Worm (Caenorhabditis elegans) whole organism, L1 larva: ENCODE measurements around the gene F53C11.4.

Experiments
- C04F5.9 ChIP-seq: sonication (generic microtip); optimal IDR thresholded peaks from 2 replicates; lab custom pipeline; 2016; ENCODE audit warnings: missing genetic modification characterization, missing compliant biosample characterization
- C16A3.4 ChIP-seq: fragments of 150-350 bp; optimal IDR thresholded peaks from 2 replicates; lab custom pipeline; 2014; ENCODE audit warnings: missing biosample characterization, missing genetic modification characterization
- F16B12.6 ChIP-seq: fragments of 150-350 bp; optimal IDR thresholded peaks from 2 replicates; lab custom pipeline; 2014; ENCODE audit warnings: missing biosample characterization, missing genetic modification characterization
- alr-1 ChIP-seq: fragments of 200-800 bp; sonication (Bioruptor generic); optimal IDR thresholded peaks from 2 replicates; lab custom pipeline; 2018; ENCODE audit warnings: borderline replicate concordance, mild to moderate bottlenecking, missing genetic modification characterization, missing compliant biosample characterization
- aly-2 ChIP-seq: fragments of 150-350 bp; optimal IDR thresholded peaks from 2 replicates; lab custom pipeline; 2014; ENCODE audit warnings: missing biosample characterization, missing genetic modification characterization
- blmp-1 ChIP-seq: fragments of 150-350 bp; optimal IDR thresholded peaks from 2 replicates; lab custom pipeline; 2014; ENCODE audit warnings: missing biosample characterization, missing genetic modification characterization
- ceh-82 ChIP-seq, 3 experiments: fragments of 150-350 bp in 1 of 3; sonication (generic microtip) in 2 of 3; optimal IDR thresholded peaks; 2 replicates each; lab custom pipeline; 2014 to 2017; ENCODE audit warnings: missing biosample characterization in 3 of 3, missing genetic modification characterization in 3 of 3
- ceh-88 ChIP-seq: fragments of 200-800 bp; sonication (Bioruptor generic); IDR thresholded peaks from 2 replicates; pipeline ENCODE4 v1.3.6; 2022; ENCODE audit warnings: missing genetic modification characterization, missing compliant biosample characterization
- ceh-90 ChIP-seq: sonication (generic microtip); optimal IDR thresholded peaks from 2 replicates; lab custom pipeline; 2016; ENCODE audit warnings: missing genetic modification characterization, missing compliant biosample characterization
- dpl-1 ChIP-seq, 3 experiments: fragments of 150-350 bp in 2 of 3; sonication (generic microtip) in 1 of 3; optimal IDR thresholded peaks; 2 replicates each; lab custom pipeline; 2014 to 2017; ENCODE audit warnings: missing biosample characterization in 3 of 3, missing genetic modification characterization in 3 of 3, missing genetic modification reagents in 3 of 3
- dsc-1 ChIP-seq: sonication (generic microtip); optimal IDR thresholded peaks from 2 replicates; lab custom pipeline; 2016; ENCODE audit warnings: mild to moderate bottlenecking, missing genetic modification characterization, missing compliant biosample characterization
- efl-1 ChIP-seq, 4 experiments: fragments of 150-350 bp; optimal IDR thresholded peaks in 3 of 4; peaks in 1 of 4; 1 replicate in 1 of 4; 2 replicates in 3 of 4; lab custom pipeline; 2014; ENCODE audit warnings: missing biosample characterization in 2 of 4, missing genetic modification characterization in 2 of 4, missing genetic modification reagents in 2 of 4
- efl-3 ChIP-seq: fragments of 200-800 bp; sonication (Bioruptor generic); optimal IDR thresholded peaks from 2 replicates; lab custom pipeline; 2018; ENCODE audit warnings: mild to moderate bottlenecking, missing genetic modification characterization, missing compliant biosample characterization
- egl-13 ChIP-seq: sonication (generic microtip); optimal IDR thresholded peaks from 2 replicates; lab custom pipeline; 2016; ENCODE audit warnings: missing genotype, missing genetic modification reagents, missing genetic modification characterization, missing compliant biosample characterization
- elt-2 ChIP-seq: sonication (generic microtip); optimal IDR thresholded peaks from 2 replicates; lab custom pipeline; 2016; ENCODE audit warnings: missing genetic modification characterization, mild to moderate bottlenecking, inconsistent platforms, missing compliant biosample characterization, missing genetic modification reagents
- ets-5 ChIP-seq: fragments of 200-800 bp; sonication (Bioruptor generic); IDR thresholded peaks from 2 replicates; pipeline ENCODE4 v1.3.6; 2022; ENCODE audit warnings: missing genetic modification characterization, missing compliant biosample characterization
- fkh-10 ChIP-seq: sonication (generic microtip); optimal IDR thresholded peaks from 2 replicates; lab custom pipeline; 2017; ENCODE audit warnings: missing biosample characterization, missing genetic modification reagents, missing genetic modification characterization
- fkh-4 ChIP-seq: sonication (generic microtip); optimal IDR thresholded peaks from 2 replicates; lab custom pipeline; 2016; ENCODE audit warnings: missing compliant biosample characterization, missing genetic modification characterization, borderline replicate concordance
- fos-1 ChIP-seq: fragments of 150-350 bp; optimal IDR thresholded peaks from 2 replicates; lab custom pipeline; 2014; ENCODE audit warnings: missing biosample characterization, missing genetic modification characterization
- hlh-17 ChIP-seq: fragments of 200-800 bp; sonication (Bioruptor generic); optimal IDR thresholded peaks from 2 replicates; lab custom pipeline; 2018; ENCODE audit warnings: missing genetic modification characterization, mild to moderate bottlenecking, missing compliant biosample characterization, moderate library complexity, borderline replicate concordance
- hlh-4 ChIP-seq: sonication (generic microtip); optimal IDR thresholded peaks from 2 replicates; lab custom pipeline; 2016; ENCODE audit warnings: mild to moderate bottlenecking, missing genetic modification characterization, missing compliant biosample characterization
- irx-1 ChIP-seq: sonication (generic microtip); optimal IDR thresholded peaks from 2 replicates; lab custom pipeline; 2016; ENCODE audit warnings: missing genetic modification characterization, missing compliant biosample characterization
- isw-1 ChIP-seq: fragments of 200-800 bp; sonication (Bioruptor generic); IDR thresholded peaks from 2 replicates; pipeline ENCODE4 v1.3.6; 2022; ENCODE audit warnings: missing genetic modification characterization, missing compliant biosample characterization
- jun-1 ChIP-seq: fragments of 150-350 bp; optimal IDR thresholded peaks from 2 replicates; lab custom pipeline; 2014; ENCODE audit warnings: missing biosample characterization, missing genetic modification reagents, missing genetic modification characterization
- lin-15B ChIP-seq: fragments of 150-350 bp; sonication (generic microtip); optimal IDR thresholded peaks from 3 replicates; lab custom pipeline; 2014; ENCODE audit warnings: missing biosample characterization, missing genetic modification characterization
- lin-35 ChIP-seq, 2 experiments: fragments of 150-350 bp; optimal IDR thresholded peaks; 2 replicates each; lab custom pipeline; 2014; ENCODE audit warnings: missing biosample characterization in 2 of 2, missing genetic modification characterization in 2 of 2, missing genetic modification reagents in 2 of 2
- lin-39 ChIP-seq: fragments of 150-350 bp; optimal IDR thresholded peaks from 2 replicates; lab custom pipeline; 2014; ENCODE audit warnings: missing biosample characterization, missing genetic modification reagents, missing genetic modification characterization
- lir-3 ChIP-seq: sonication (generic microtip); optimal IDR thresholded peaks from 2 replicates; lab custom pipeline; 2016; ENCODE audit warnings: mild to moderate bottlenecking, missing genetic modification characterization, moderate library complexity, missing compliant biosample characterization; ENCODE audit not compliant: poor library complexity
- mab-9 ChIP-seq: fragments of 200-800 bp; sonication (Bioruptor generic); IDR thresholded peaks from 2 replicates; pipeline ENCODE4 v1.3.6; 2022; ENCODE audit warnings: missing genetic modification reagents, missing genetic modification characterization, missing compliant biosample characterization
- mef-2 ChIP-seq: fragments of 150-350 bp; optimal IDR thresholded peaks from 2 replicates; lab custom pipeline; 2014; ENCODE audit warnings: missing biosample characterization, missing genetic modification characterization
- mep-1 ChIP-seq: fragments of 150-350 bp; optimal IDR thresholded peaks from 2 replicates; lab custom pipeline; 2014; ENCODE audit warnings: missing biosample characterization, missing genetic modification characterization
- nhr-11 ChIP-seq: fragments of 150-350 bp; optimal IDR thresholded peaks from 2 replicates; lab custom pipeline; 2014; ENCODE audit warnings: missing biosample characterization, missing genetic modification characterization
- nhr-12 ChIP-seq: sonication (generic microtip); optimal IDR thresholded peaks from 2 replicates; lab custom pipeline; 2017; ENCODE audit warnings: missing biosample characterization, missing genetic modification characterization
- nhr-19 ChIP-seq: fragments of 200-800 bp; sonication (Bioruptor generic); conservative IDR thresholded peaks from 2 replicates; pipeline ENCODE4 v1.3.6; 2022; ENCODE audit warnings: missing genetic modification characterization, missing compliant biosample characterization
- nhr-20 ChIP-seq: sonication (generic microtip); optimal IDR thresholded peaks from 2 replicates; lab custom pipeline; 2016; ENCODE audit warnings: mild to moderate bottlenecking, missing genetic modification characterization, missing compliant biosample characterization
- nhr-237 ChIP-seq: fragments of 150-350 bp; optimal IDR thresholded peaks from 2 replicates; lab custom pipeline; 2014; ENCODE audit warnings: missing biosample characterization, missing genetic modification characterization
- nhr-28 ChIP-seq: fragments of 150-350 bp; optimal IDR thresholded peaks from 2 replicates; lab custom pipeline; 2014; ENCODE audit warnings: missing biosample characterization, missing genetic modification characterization
- nhr-47 ChIP-seq: sonication (generic microtip); optimal IDR thresholded peaks from 2 replicates; lab custom pipeline; 2016; ENCODE audit warnings: mild to moderate bottlenecking, missing genetic modification characterization, moderate library complexity, missing compliant biosample characterization
- nhr-76 ChIP-seq: sonication (generic microtip); optimal IDR thresholded peaks from 2 replicates; lab custom pipeline; 2017; ENCODE audit warnings: missing biosample characterization, missing genetic modification characterization
- nhr-77 ChIP-seq: fragments of 150-350 bp; optimal IDR thresholded peaks from 2 replicates; lab custom pipeline; 2014; ENCODE audit warnings: missing biosample characterization, missing genetic modification characterization
- nhr-84 ChIP-seq: sonication (generic microtip); optimal IDR thresholded peaks from 2 replicates; lab custom pipeline; 2017; ENCODE audit warnings: missing biosample characterization, missing genetic modification characterization
- nhr-85 ChIP-seq: sonication (generic microtip); peaks from one replicate; lab custom pipeline; 2016; ENCODE audit warnings: missing genetic modification characterization, inconsistent platforms, missing compliant biosample characterization
- pag-3 ChIP-seq: sonication (generic microtip); optimal IDR thresholded peaks from 2 replicates; lab custom pipeline; 2017; ENCODE audit warnings: missing genetic modification characterization, mild to moderate bottlenecking, missing compliant biosample characterization, antibody characterized with exemption, borderline replicate concordance; ENCODE audit not compliant: insufficient read depth
- pqm-1 ChIP-seq: sonication (generic microtip); optimal IDR thresholded peaks from 3 replicates; lab custom pipeline; 2017; ENCODE audit warnings: missing biosample characterization, missing genetic modification characterization
- sox-4 ChIP-seq: sonication (generic microtip); optimal IDR thresholded peaks from 2 replicates; lab custom pipeline; 2016; ENCODE audit warnings: missing genetic modification characterization, missing compliant biosample characterization
- unc-130 ChIP-seq: fragments of 150-350 bp; optimal IDR thresholded peaks from 2 replicates; lab custom pipeline; 2017; ENCODE audit warnings: missing biosample characterization, missing genetic modification characterization, inconsistent platforms
- unc-30 ChIP-seq: sonication (generic microtip); optimal IDR thresholded peaks from 2 replicates; lab custom pipeline; 2017; ENCODE audit warnings: missing biosample characterization, missing genetic modification characterization
- unc-86 ChIP-seq: sonication (generic microtip); optimal IDR thresholded peaks from 2 replicates; lab custom pipeline; 2016; ENCODE audit warnings: missing genetic modification characterization, missing compliant biosample characterization
- unc-98 ChIP-seq: fragments of 200-800 bp; sonication (Bioruptor generic); IDR thresholded peaks from 2 replicates; pipeline ENCODE4 v1.3.6; 2022; ENCODE audit warnings: missing genetic modification characterization, missing compliant biosample characterization
- vab-15 ChIP-seq: sonication (generic microtip); optimal IDR thresholded peaks from 2 replicates; lab custom pipeline; 2017; ENCODE audit warnings: missing genotype, mild to moderate bottlenecking, missing genetic modification characterization, missing compliant biosample characterization
- xbp-1 ChIP-seq: sonication (generic microtip); optimal IDR thresholded peaks from 2 replicates; lab custom pipeline; 2016; ENCODE audit warnings: missing genetic modification characterization, missing compliant biosample characterization
- zip-4 ChIP-seq: fragments of 200-800 bp; sonication (Bioruptor generic); optimal IDR thresholded peaks from 2 replicates; lab custom pipeline; 2018; ENCODE audit warnings: mild to moderate bottlenecking, missing genetic modification characterization, moderate library complexity, missing compliant biosample characterization
- ztf-11 ChIP-seq, 2 experiments: sonication (generic microtip); optimal IDR thresholded peaks; 2 replicates each; lab custom pipeline; 2016 to 2017; ENCODE audit warnings: missing genetic modification characterization in 2 of 2, missing biosample characterization in 1 of 2, missing compliant biosample characterization in 1 of 2
- ztf-4 ChIP-seq: fragments of 150-350 bp; optimal IDR thresholded peaks from 2 replicates; lab custom pipeline; 2014; ENCODE audit warnings: missing biosample characterization, missing genetic modification characterization

The F53C11.4 gene

DNA sequence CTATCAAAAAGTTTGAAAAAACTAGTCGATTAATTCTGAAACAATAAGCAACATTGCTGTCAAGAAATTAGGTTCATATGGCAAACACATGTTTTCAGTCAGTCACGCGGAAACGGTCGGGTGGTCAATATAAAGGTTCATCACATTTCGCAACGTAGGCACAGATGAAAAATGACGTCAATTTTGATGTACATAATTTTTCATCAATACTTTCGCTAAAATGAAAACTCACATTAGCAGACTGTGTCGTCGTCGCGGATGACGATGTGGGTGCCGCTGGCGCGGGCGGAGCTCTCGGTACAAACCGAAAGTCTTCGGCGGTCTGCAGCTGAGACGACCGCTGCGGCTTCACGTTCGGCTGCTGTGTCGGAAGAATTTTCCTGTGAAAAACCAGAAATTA lies 16.8 kb upstream of the F53C11.4 start, which contains the start of gene swan-2:
Gene swan-2, minus strand, starts transcription at position 380 of the 400 bp plus-strand sequence.
- TF ChIP-seq unc-30 (tag; lab: Kevin White, UChicago) = no peak
- no peak for TF ChIP-seq ceh-82 (tag; optimal IDR thresholded peaks at IDR 0.05; lab: Kevin White, UChicago)
- TF ChIP-seq nhr-85 = peak; percentile 65
- TF ChIP-seq pqm-1 (tag; lab: Kevin White, UChicago) = no peak
- TF ChIP-seq jun-1 (tag; lab: Kevin White, UChicago) = no peak
- TF ChIP-seq zip-4 = no peak
- TF ChIP-seq hlh-4 (tag; lab: Kevin White, UChicago) = no peak
- no peak for TF ChIP-seq lin-15B (tag; lab: Kevin White, UChicago)
- TF ChIP-seq mef-2 (tag; lab: Kevin White, UChicago) = no peak
- TF ChIP-seq aly-2 (tag; lab: Kevin White, UChicago) = no peak
- no peak for TF ChIP-seq irx-1 (tag; lab: Kevin White, UChicago)
- no peak for TF ChIP-seq ets-5
- TF ChIP-seq mep-1 = no peak
- no peak for TF ChIP-seq efl-1 (optimal IDR thresholded peaks at IDR 0.05; lab: Kevin White, UChicago)
- peak in 1 of 2 experiments; percentile 88 for TF ChIP-seq efl-1 (GFP tag; optimal IDR thresholded peaks at IDR 0.05 in 1 of 2; lab: Kevin White, UChicago)
- no peak for TF ChIP-seq ztf-11 (tag; optimal IDR thresholded peaks at IDR 0.05; lab: Kevin White, UChicago)
- no peak for TF ChIP-seq isw-1 (GFP tag; lab: Robert Waterston, UW)
- no peak for TF ChIP-seq nhr-76 (tag; lab: Kevin White, UChicago)
- no peak for TF ChIP-seq lir-3
- TF ChIP-seq ceh-90 (tag; lab: Kevin White, UChicago) = no peak
- TF ChIP-seq unc-98 (GFP tag; lab: Robert Waterston, UW) = no peak
- no peak for TF ChIP-seq hlh-17 (GFP tag; lab: Kevin White, UChicago)
- no peak for TF ChIP-seq nhr-28 (tag; lab: Kevin White, UChicago)
- TF ChIP-seq nhr-12 (tag; lab: Kevin White, UChicago) = no peak
- TF ChIP-seq fkh-4 (tag; lab: Kevin White, UChicago) = peak; percentile 5
- no peak for TF ChIP-seq C16A3.4 (tag; lab: Kevin White, UChicago)
- no peak for TF ChIP-seq nhr-11 (tag; lab: Kevin White, UChicago)
- no peak for TF ChIP-seq mab-9
- no peak for TF ChIP-seq nhr-20 (tag; lab: Kevin White, UChicago)
- TF ChIP-seq nhr-84 (tag; lab: Kevin White, UChicago) = no peak
- TF ChIP-seq elt-2 = no peak
- no peak for TF ChIP-seq unc-130
- no peak for TF ChIP-seq xbp-1 (tag; lab: Kevin White, UChicago)
- peak in 1 of 2 experiments; percentile 70 for TF ChIP-seq lin-35 (GFP tag; optimal IDR thresholded peaks at IDR 0.05; lab: Kevin White, UChicago)
- no peak for TF ChIP-seq pag-3 (tag; lab: Kevin White, UChicago)
- no peak for TF ChIP-seq egl-13 (tag; lab: Kevin White, UChicago)
- TF ChIP-seq lin-39 = no peak
- TF ChIP-seq F16B12.6 (tag; lab: Kevin White, UChicago) = no peak
- no peak for TF ChIP-seq C04F5.9 (tag; lab: Kevin White, UChicago)
- TF ChIP-seq blmp-1 (tag; lab: Kevin White, UChicago) = no peak
- TF ChIP-seq alr-1 (tag; lab: Kevin White, UChicago) = no peak
- no peak for TF ChIP-seq nhr-47
- no peak for TF ChIP-seq fos-1
- no peak for TF ChIP-seq vab-15 (tag; lab: Kevin White, UChicago)
- TF ChIP-seq ceh-88 (GFP tag; lab: Robert Waterston, UW) = no peak
- TF ChIP-seq nhr-77 (tag; lab: Kevin White, UChicago) = no peak
- no peak for TF ChIP-seq ztf-4 (tag; lab: Kevin White, UChicago)
- no peak for TF ChIP-seq sox-4
- TF ChIP-seq dsc-1 (tag; lab: Kevin White, UChicago) = peak; percentile 60
- no peak for TF ChIP-seq nhr-237 (tag; lab: Kevin White, UChicago)
- no peak for TF ChIP-seq nhr-19
- TF ChIP-seq unc-86 (tag; lab: Kevin White, UChicago) = no peak
- TF ChIP-seq fkh-10 (GFP tag; lab: Kevin White, UChicago) = no peak
- TF ChIP-seq dpl-1 (GFP tag; optimal IDR thresholded peaks at IDR 0.05; lab: Kevin White, UChicago) = no peak
- no peak for TF ChIP-seq efl-3 (GFP tag; lab: Kevin White, UChicago)
